Comparison of ENCODE assay signal across 1 fruit fly cellular context in genomic region chr2L:6068544-6069251, dm6.
TF ChIP-seq lines count a peak whose summit lies in the region.

Gene CG9150 (minus strand): TSS chr2L:6068594.
Gene Pfdn1 (plus strand): TSS chr2L:6069079.

TF ChIP-seq in whole organism, embryonic, 481 proteins besides CTCF, POLR2A, EP300 and RAD21 (continued from another document and continues in another):
- TF ChIP-seq CoRest (tag; optimal IDR thresholded peaks at IDR 0.05; lab: Kevin White, UChicago) (peak; percentile 20), CG7963 (GFP tag; IDR thresholded peaks at IDR 0.05; lab: Robert Waterston, UW; ENCODE audit: partially characterized antibody) (peak; percentile 62; the same call in 2 of the 3 replicates), Dfd (GFP tag; optimal IDR thresholded peaks at IDR 0.05; lab: Kevin White, UChicago) (no peak), croc (GFP tag; conservative IDR thresholded peaks at IDR 0.05; lab: Robert Waterston, UW) (no peak), CG2678 (tag; optimal IDR thresholded peaks at IDR 0.05; lab: Kevin White, UChicago) (no peak), CG7839 (tag; optimal IDR thresholded peaks at IDR 0.05; lab: Kevin White, UChicago) (no peak), CG9932 (GFP tag; IDR thresholded peaks at IDR 0.05; lab: Robert Waterston, UW) (peak; percentile 52), CG10274 (GFP tag; optimal IDR thresholded peaks at IDR 0.05; lab: Kevin White, UChicago) (no peak), twi (tag; optimal IDR thresholded peaks at IDR 0.05; lab: Kevin White, UChicago) (no peak), ERR (GFP tag; optimal IDR thresholded peaks at IDR 0.05; lab: Kevin White, UChicago) (no peak), Gug (GFP tag; IDR thresholded peaks at IDR 0.05; lab: Robert Waterston, UW) (no peak), ro (GFP tag; IDR thresholded peaks at IDR 0.05; lab: Robert Waterston, UW) (no peak), tx (GFP tag; optimal IDR thresholded peaks at IDR 0.05; lab: Kevin White, UChicago) (peak; percentile 34), kah (GFP tag; optimal IDR thresholded peaks at IDR 0.05; lab: Kevin White, UChicago) (no peak), corto (GFP tag; optimal IDR thresholded peaks at IDR 0.05; lab: Kevin White, UChicago) (no peak), Hmx (GFP tag; optimal IDR thresholded peaks at IDR 0.05; lab: Kevin White, UChicago) (no peak), Ets97D (GFP tag; optimal IDR thresholded peaks at IDR 0.05; lab: Kevin White, UChicago) (peak; percentile 39), CG6791 (GFP tag; IDR thresholded peaks at IDR 0.05; lab: Robert Waterston, UW; ENCODE audit: partially characterized antibody) (peak; percentile 85), lmd (GFP tag; IDR thresholded peaks at IDR 0.05; lab: Robert Waterston, UW) (no peak), mam (GFP tag; optimal IDR thresholded peaks at IDR 0.05; lab: Kevin White, UChicago) (no peak), CG17361 (GFP tag; IDR thresholded peaks at IDR 0.05; lab: Robert Waterston, UW) (no peak), bab2 (GFP tag; optimal IDR thresholded peaks at IDR 0.05; lab: Kevin White, UChicago) (no peak), CG17385 (GFP tag; optimal IDR thresholded peaks at IDR 0.05; lab: Kevin White, UChicago) (no peak), lola (GFP tag; optimal IDR thresholded peaks at IDR 0.05; lab: Kevin White, UChicago) (no peak), btn (GFP tag; optimal IDR thresholded peaks at IDR 0.05; lab: Kevin White, UChicago) (no peak), crp (GFP tag; optimal IDR thresholded peaks at IDR 0.05; lab: Kevin White, UChicago) (peak in 1 of 2 experiments; percentile 54), BEAF-32 (GFP tag; optimal IDR thresholded peaks at IDR 0.05; lab: Kevin White, UChicago) (peak; percentile 86), NFAT (GFP tag; IDR thresholded peaks at IDR 0.05; lab: Robert Waterston, UW) (no peak), ara (GFP tag; IDR thresholded peaks at IDR 0.05; lab: Robert Waterston, UW) (no peak), tin (GFP tag; optimal IDR thresholded peaks at IDR 0.05; lab: Kevin White, UChicago) (no peak), CG10209 (GFP tag; optimal IDR thresholded peaks at IDR 0.05; lab: Kevin White, UChicago) (no peak), trem (tag; optimal IDR thresholded peaks at IDR 0.05; lab: Kevin White, UChicago) (peak; percentile 26), zen2 (GFP tag; IDR thresholded peaks at IDR 0.05; lab: Robert Waterston, UW; ENCODE audit: partially characterized antibody) (peak; percentile 80), Rfx (GFP tag; IDR thresholded peaks at IDR 0.05; lab: Robert Waterston, UW) (peak; percentile 48), CG13624 (GFP tag; optimal IDR thresholded peaks at IDR 0.05; lab: Kevin White, UChicago) (peak; percentile 29), chif (GFP tag; optimal IDR thresholded peaks at IDR 0.05; lab: Kevin White, UChicago) (no peak), dmrt11E (tag; optimal IDR thresholded peaks at IDR 0.05; lab: Kevin White, UChicago) (no peak), CG8281 (tag; optimal IDR thresholded peaks at IDR 0.05; lab: Kevin White, UChicago) (no peak), HLH4C (GFP tag; IDR thresholded peaks at IDR 0.05; lab: Robert Waterston, UW; ENCODE audit: partially characterized antibody) (peak; percentile 85), CG13296 (GFP tag; optimal IDR thresholded peaks at IDR 0.05; lab: Kevin White, UChicago) (no peak), CG7987 (GFP tag; optimal IDR thresholded peaks at IDR 0.05; lab: Kevin White, UChicago) (no peak), CG2120 (GFP tag; optimal IDR thresholded peaks at IDR 0.05; lab: Kevin White, UChicago) (peak; percentile 25), NC2α (GFP tag; optimal IDR thresholded peaks at IDR 0.05; lab: Kevin White, UChicago) (no peak), slou (GFP tag; optimal IDR thresholded peaks at IDR 0.05; lab: Kevin White, UChicago) (no peak), pnt (GFP tag; optimal IDR thresholded peaks at IDR 0.05; lab: Kevin White, UChicago) (no peak), Bdp1 (GFP tag; optimal IDR thresholded peaks at IDR 0.05; lab: Kevin White, UChicago) (no peak), CG14860 (GFP tag; IDR thresholded peaks at IDR 0.05; lab: Robert Waterston, UW; ENCODE audit: partially characterized antibody) (peak; percentile 87), gro (GFP tag; optimal IDR thresholded peaks at IDR 0.05; lab: Kevin White, UChicago) (peak; percentile 68), ac (GFP tag; optimal IDR thresholded peaks at IDR 0.05; lab: Kevin White, UChicago) (no peak), CG8765 (GFP tag; IDR thresholded peaks at IDR 0.05; lab: Robert Waterston, UW) (no peak), Dbx (GFP tag; IDR thresholded peaks at IDR 0.05; lab: Robert Waterston, UW) (peak; percentile 36; the same call in 2 of the 3 replicates), sna (GFP tag; IDR thresholded peaks at IDR 0.05; lab: Robert Waterston, UW; ENCODE audit: partially characterized antibody) (peak; percentile 79), Med (GFP tag; lab: Kevin White, UChicago) (peak; percentile 82), CG4854 (GFP tag; optimal IDR thresholded peaks at IDR 0.05; lab: Kevin White, UChicago) (no peak), cg (GFP tag; optimal IDR thresholded peaks at IDR 0.05; lab: Kevin White, UChicago) (no peak), Dll (GFP tag; IDR thresholded peaks at IDR 0.05; lab: Robert Waterston, UW; ENCODE audit: partially characterized antibody) (peak; percentile 89), CG17829 (tag; optimal IDR thresholded peaks at IDR 0.05; lab: Kevin White, UChicago) (no peak), CG5245 (GFP tag; optimal IDR thresholded peaks at IDR 0.05; lab: Kevin White, UChicago) (no peak), klu (GFP tag; IDR thresholded peaks at IDR 0.05; lab: Robert Waterston, UW) (no peak), ham (GFP tag; IDR thresholded peaks at IDR 0.05; lab: Robert Waterston, UW) (no peak), al (GFP tag; IDR thresholded peaks at IDR 0.05; lab: Robert Waterston, UW) (no peak), vnd (GFP tag; IDR thresholded peaks at IDR 0.05; lab: Robert Waterston, UW; ENCODE audit: partially characterized antibody) (peak; percentile 75), Oaz (GFP tag; IDR thresholded peaks at IDR 0.05; lab: Robert Waterston, UW) (no peak), Elba2 (GFP tag; optimal IDR thresholded peaks at IDR 0.05; lab: Kevin White, UChicago) (no peak), sqz (GFP tag; optimal IDR thresholded peaks at IDR 0.05; lab: Kevin White, UChicago) (peak; percentile 93), kni (GFP tag; optimal IDR thresholded peaks at IDR 0.05; lab: Kevin White, UChicago) (no peak), slp2 (GFP tag; optimal IDR thresholded peaks at IDR 0.05; lab: Kevin White, UChicago) (no peak), Atf6 (GFP tag; IDR thresholded peaks at IDR 0.05; lab: Robert Waterston, UW) (no peak), emc (GFP tag; optimal IDR thresholded peaks at IDR 0.05; lab: Kevin White, UChicago) (no peak), nmo (GFP tag; optimal IDR thresholded peaks at IDR 0.05; lab: Kevin White, UChicago) (peak; percentile 12), Doc3 (GFP tag; IDR thresholded peaks at IDR 0.05; lab: Robert Waterston, UW; ENCODE audit: partially characterized antibody) (peak; percentile 85), toy (GFP tag; IDR thresholded peaks at IDR 0.05; lab: Robert Waterston, UW) (no peak), unc-4 (GFP tag; IDR thresholded peaks at IDR 0.05; lab: Robert Waterston, UW; ENCODE audit: partially characterized antibody) (peak; percentile 90), Xrp1 (GFP tag; IDR thresholded peaks at IDR 0.05; lab: Robert Waterston, UW) (no peak), mirr (GFP tag; optimal IDR thresholded peaks at IDR 0.05; lab: Kevin White, UChicago) (no peak), her (GFP tag; optimal IDR thresholded peaks at IDR 0.05; lab: Kevin White, UChicago) (peak; percentile 2), Myb (GFP tag; optimal IDR thresholded peaks at IDR 0.05; lab: Kevin White, UChicago) (peak; percentile 68), CG3838 (GFP tag; optimal IDR thresholded peaks at IDR 0.05; lab: Kevin White, UChicago) (no peak), CG4404 (GFP tag; IDR thresholded peaks at IDR 0.05; lab: Robert Waterston, UW) (no peak), Sin3A (optimal IDR thresholded peaks at IDR 0.05; lab: Kevin White, UChicago) (peak; percentile 18), pum (GFP tag; optimal IDR thresholded peaks at IDR 0.05; lab: Kevin White, UChicago) (no peak), CG7271 (tag; optimal IDR thresholded peaks at IDR 0.05; lab: Kevin White, UChicago) (no peak), chinmo (GFP tag; IDR thresholded peaks at IDR 0.05; lab: Robert Waterston, UW; ENCODE audit: partially characterized antibody) (peak; percentile 78; the same call in 2 of the 4 replicates), esg (GFP tag; conservative IDR thresholded peaks at IDR 0.05; lab: Robert Waterston, UW) (no peak), CG5180 (GFP tag; optimal IDR thresholded peaks at IDR 0.05; lab: Kevin White, UChicago) (no peak), CG12236 (GFP tag; optimal IDR thresholded peaks at IDR 0.05; lab: Kevin White, UChicago) (no peak), CG30431 (GFP tag; optimal IDR thresholded peaks at IDR 0.05; lab: Kevin White, UChicago) (no peak), Stat92E (GFP tag; optimal IDR thresholded peaks at IDR 0.05; lab: Kevin White, UChicago) (no peak), CG9876 (GFP tag; optimal IDR thresholded peaks at IDR 0.05; lab: Kevin White, UChicago) (no peak), CG1602 (GFP tag; optimal IDR thresholded peaks at IDR 0.05; lab: Kevin White, UChicago) (no peak), CG2116 (GFP tag; optimal IDR thresholded peaks at IDR 0.05; lab: Kevin White, UChicago) (peak; percentile 88), Dek (tag; optimal IDR thresholded peaks at IDR 0.05; lab: Kevin White, UChicago) (no peak), CG1603 (tag; optimal IDR thresholded peaks at IDR 0.05; lab: Kevin White, UChicago) (peak; percentile 35), D19A (tag; optimal IDR thresholded peaks at IDR 0.05; lab: Kevin White, UChicago) (no peak), gem (tag; optimal IDR thresholded peaks at IDR 0.05; lab: Kevin White, UChicago) (no peak), pros (GFP tag; optimal IDR thresholded peaks at IDR 0.05; lab: Kevin White, UChicago) (no peak), CG7357 (GFP tag; IDR thresholded peaks at IDR 0.05; lab: Robert Waterston, UW) (no peak), az2 (GFP tag; optimal IDR thresholded peaks at IDR 0.05; lab: Kevin White, UChicago) (no peak), CG9215 (GFP tag; IDR thresholded peaks at IDR 0.05; lab: Robert Waterston, UW) (no peak), CG4282 (GFP tag; optimal IDR thresholded peaks at IDR 0.05; lab: Kevin White, UChicago) (no peak), CG12942 (GFP tag; optimal IDR thresholded peaks at IDR 0.05; lab: Kevin White, UChicago) (no peak), CG10267 (tag; optimal IDR thresholded peaks at IDR 0.05; lab: Kevin White, UChicago) (peak; percentile 21), lab (GFP tag; optimal IDR thresholded peaks at IDR 0.05; lab: Kevin White, UChicago) (no peak), CG3995 (GFP tag; optimal IDR thresholded peaks at IDR 0.05; lab: Kevin White, UChicago) (peak; percentile 90), CG18011 (GFP tag; optimal IDR thresholded peaks at IDR 0.05; lab: Kevin White, UChicago) (no peak), Scr (GFP tag; IDR thresholded peaks at IDR 0.05; lab: Robert Waterston, UW; ENCODE audit: partially characterized antibody) (peak; percentile 90), Dip2 (GFP tag; IDR thresholded peaks at IDR 0.05; lab: Robert Waterston, UW) (no peak), pb (GFP tag; optimal IDR thresholded peaks at IDR 0.05; lab: Kevin White, UChicago) (no peak), sima (GFP tag; optimal IDR thresholded peaks at IDR 0.05; lab: Kevin White, UChicago) (no peak), nerfin-2 (GFP tag; IDR thresholded peaks at IDR 0.05; lab: Robert Waterston, UW; ENCODE audit: partially characterized antibody) (peak; percentile 85), CG34224 (GFP tag; IDR thresholded peaks at IDR 0.05; lab: Robert Waterston, UW; ENCODE audit: partially characterized antibody) (peak; percentile 96), CG2129 (GFP tag; IDR thresholded peaks at IDR 0.05; lab: Robert Waterston, UW; ENCODE audit: partially characterized antibody) (peak; percentile 80), CG13775 (GFP tag; optimal IDR thresholded peaks at IDR 0.05; lab: Kevin White, UChicago) (no peak), trh (GFP tag; optimal IDR thresholded peaks at IDR 0.05; lab: Kevin White, UChicago) (no peak), CG18764 (GFP tag; optimal IDR thresholded peaks at IDR 0.05; lab: Kevin White, UChicago) (no peak), mld (GFP tag; IDR thresholded peaks at IDR 0.05; lab: Robert Waterston, UW; ENCODE audit: partially characterized antibody) (peak; percentile 65; the same call in 2 of the 3 replicates), CG7745 (tag; optimal IDR thresholded peaks at IDR 0.05; lab: Kevin White, UChicago) (no peak), yki (optimal IDR thresholded peaks at IDR 0.05; lab: Kevin White, UChicago) (no peak), H15 (GFP tag; IDR thresholded peaks at IDR 0.05; lab: Robert Waterston, UW) (no peak), CG11560 (tag; IDR thresholded peaks at IDR 0.05; lab: Robert Waterston, UW) (no peak), CG15514 (GFP tag; optimal IDR thresholded peaks at IDR 0.05; lab: Kevin White, UChicago) (peak; percentile 94), danr (GFP tag; IDR thresholded peaks at IDR 0.05; lab: Robert Waterston, UW) (no peak), CG1832 (GFP tag; optimal IDR thresholded peaks at IDR 0.05; lab: Kevin White, UChicago) (no peak), CG6854 (GFP tag; optimal IDR thresholded peaks at IDR 0.05; lab: Kevin White, UChicago) (no peak), sens (GFP tag; lab: Kevin White, UChicago) (peak; percentile 71), Rx (GFP tag; IDR thresholded peaks at IDR 0.05; lab: Robert Waterston, UW) (no peak), Sry-δ (GFP tag; optimal IDR thresholded peaks at IDR 0.05; lab: Kevin White, UChicago) (peak; percentile 95), Awh (GFP tag; IDR thresholded peaks at IDR 0.05; lab: Robert Waterston, UW) (no peak), ranshi (GFP tag; IDR thresholded peaks at IDR 0.05; lab: Robert Waterston, UW) (no peak), CG16813 (GFP tag; IDR thresholded peaks at IDR 0.05; lab: Robert Waterston, UW; ENCODE audit: partially characterized antibody) (peak; percentile 87), CG9609 (GFP tag; optimal IDR thresholded peaks at IDR 0.05; lab: Kevin White, UChicago) (no peak), vvl (GFP tag; IDR thresholded peaks at IDR 0.05; lab: Robert Waterston, UW) (peak; percentile 87), caup (GFP tag; optimal IDR thresholded peaks at IDR 0.05; lab: Kevin White, UChicago; ENCODE audit: severe bottlenecking) (no peak), CG15479 (GFP tag; optimal IDR thresholded peaks at IDR 0.05; lab: Kevin White, UChicago) (no peak), CrebB (tag; optimal IDR thresholded peaks at IDR 0.05; lab: Kevin White, UChicago) (no peak)
